Worm (Caenorhabditis elegans): ENCODE data around the gene lgc-33.

Gene lgc-33

ce11 chrIV:845198-845597, at the start of gene lgc-33:
TSS of gene lgc-33 (plus strand) at chrIV:845498.
- TF ChIP-seq hlh-8 (tag; optimal IDR thresholded peaks at IDR 0.05) (no peak), ref-2 (tag; optimal IDR thresholded peaks at IDR 0.05) (no peak), pha-2 (tag; optimal IDR thresholded peaks at IDR 0.05) (no peak), zip-5 (tag; optimal IDR thresholded peaks at IDR 0.05) (no peak), sox-2 (GFP tag; IDR thresholded peaks at IDR 0.05) (no peak), pag-3 (tag; optimal IDR thresholded peaks at IDR 0.05; ENCODE audit: borderline replicate concordance) (no peak), syd-9 (tag; optimal IDR thresholded peaks at IDR 0.05) (no peak), npax-4 (tag; optimal IDR thresholded peaks at IDR 0.05) (no peak), C08G9.2 (tag; optimal IDR thresholded peaks at IDR 0.05) (no peak), pros-1 (tag; optimal IDR thresholded peaks at IDR 0.05) (no peak), Y22D7AL.16 (tag; optimal IDR thresholded peaks at IDR 0.05) (no peak), ceh-6 (GFP tag; optimal IDR thresholded peaks at IDR 0.05) (no peak), nhr-232 (tag; optimal IDR thresholded peaks at IDR 0.05) (no peak), pha-4 (tag; optimal IDR thresholded peaks at IDR 0.05) (no peak), fax-1 (tag; optimal IDR thresholded peaks at IDR 0.05) (no peak), unc-55 (GFP tag; optimal IDR thresholded peaks at IDR 0.05) (no peak), pat-9 (tag; optimal IDR thresholded peaks at IDR 0.05) (no peak)

ce11 chrIV:796521-797073, 48.7 kb upstream of the lgc-33 start, which contains the start of the genes F56B3.11 and ech-5:
TSS of gene F56B3.11 (minus strand) at chrIV:796571.
TSS of gene ech-5 (plus strand) at chrIV:797023.
- TF ChIP-seq hlh-8 (tag; optimal IDR thresholded peaks at IDR 0.05) (peak; percentile 94), unc-55 (GFP tag; optimal IDR thresholded peaks at IDR 0.05) (no peak), pag-3 (tag; optimal IDR thresholded peaks at IDR 0.05; ENCODE audit: borderline replicate concordance) (peak; percentile 22), odd-2 (tag; optimal IDR thresholded peaks at IDR 0.05) (no peak), eyg-1 (tag; optimal IDR thresholded peaks at IDR 0.05) (no peak), che-1 (tag; optimal IDR thresholded peaks at IDR 0.05) (peak; percentile 23), hlh-30 (tag; optimal IDR thresholded peaks at IDR 0.05; ENCODE audit: insufficient read depth) (no peak), gmeb-2 (tag; optimal IDR thresholded peaks at IDR 0.05) (peak; percentile 0), T23F11.4 (GFP tag; optimal IDR thresholded peaks at IDR 0.05) (no peak), ttx-3 (tag; optimal IDR thresholded peaks at IDR 0.05) (peak; percentile 78), dmd-4 (tag; optimal IDR thresholded peaks at IDR 0.05; ENCODE audit: borderline replicate concordance) (no peak), elt-2 (tag; optimal IDR thresholded peaks at IDR 0.05) (peak; percentile 91), ref-2 (tag; optimal IDR thresholded peaks at IDR 0.05) (peak; percentile 93), ztf-16 (tag; optimal IDR thresholded peaks at IDR 0.05) (peak; percentile 60), K09A11.1 (tag; optimal IDR thresholded peaks at IDR 0.05; ENCODE audit: insufficient read depth) (no peak), sdc-2 (tag; optimal IDR thresholded peaks at IDR 0.05) (no peak), F13H6.1 (tag; optimal IDR thresholded peaks at IDR 0.05) (peak; percentile 68), nhr-11 (tag; optimal IDR thresholded peaks at IDR 0.05) (no peak), fkh-6 (tag; optimal IDR thresholded peaks at IDR 0.05) (peak; percentile 61), ceh-30 (tag; optimal IDR thresholded peaks at IDR 0.05) (no peak), fkh-10 (GFP tag; optimal IDR thresholded peaks at IDR 0.05) (no peak), hlh-15 (tag; optimal IDR thresholded peaks at IDR 0.05) (peak; percentile 65), ahr-1 (tag; optimal IDR thresholded peaks at IDR 0.05) (peak; percentile 85), tbx-7 (tag; optimal IDR thresholded peaks at IDR 0.05) (peak; percentile 78), unc-3 (GFP tag; conservative IDR thresholded peaks at IDR 0.05) (no peak), unc-3 (tag; optimal IDR thresholded peaks at IDR 0.05) (peak; percentile 75), ceh-34 (tag; optimal IDR thresholded peaks at IDR 0.05) (peak; percentile 75), nhr-232 (tag; optimal IDR thresholded peaks at IDR 0.05) (no peak), unc-86 (tag; optimal IDR thresholded peaks at IDR 0.05) (peak; percentile 63), C08G9.2 (tag; optimal IDR thresholded peaks at IDR 0.05) (peak; percentile 85), ceh-31 (tag; optimal IDR thresholded peaks at IDR 0.05) (peak; percentile 94), ceh-18 (tag; optimal IDR thresholded peaks at IDR 0.05) (peak; percentile 13), ceh-22 (tag; optimal IDR thresholded peaks at IDR 0.05) (no peak), nfya-1 (tag; optimal IDR thresholded peaks at IDR 0.05) (peak; percentile 7), ceh-9 (tag; optimal IDR thresholded peaks at IDR 0.05) (no peak), sox-4 (tag; optimal IDR thresholded peaks at IDR 0.05) (no peak), ceh-48 (tag; optimal IDR thresholded peaks at IDR 0.05) (no peak), Y22D7AL.16 (tag; optimal IDR thresholded peaks at IDR 0.05) (no peak), ceh-45 (GFP tag; IDR thresholded peaks at IDR 0.05) (no peak), sox-2 (GFP tag; IDR thresholded peaks at IDR 0.05) (no peak), madf-2 (tag; optimal IDR thresholded peaks at IDR 0.05) (no peak)
